Worm (Caenorhabditis elegans) whole organism, L2 larva: Measurements from ENCODE around the gene C17H12.5.
A peak's percentile ranks its signal among the peaks of the same experiment; 100 is the strongest.

ENCODE experiments used
- ZK546.5 ChIP-seq: sonication (generic microtip); optimal IDR thresholded peaks from 2 replicates; lab custom pipeline; 2017; ENCODE audit warnings: missing biosample characterization, missing genetic modification characterization
- aly-2 ChIP-seq: fragments of 150-350 bp; optimal IDR thresholded peaks from 2 replicates; lab custom pipeline; 2014; ENCODE audit warnings: missing biosample characterization, missing genetic modification characterization
- blmp-1 ChIP-seq: sonication (generic microtip); optimal IDR thresholded peaks from 2 replicates; lab custom pipeline; 2017; ENCODE audit warnings: missing genetic modification characterization, mild to moderate bottlenecking, missing compliant biosample characterization, antibody characterized with exemption, moderate library complexity; ENCODE audit not compliant: insufficient read depth
- ceh-16 ChIP-seq: fragments of 150-350 bp; optimal IDR thresholded peaks from 2 replicates; lab custom pipeline; 2014; ENCODE audit warnings: missing biosample characterization, missing genetic modification characterization
- dmd-4 ChIP-seq: sonication (generic microtip); optimal IDR thresholded peaks from 2 replicates; lab custom pipeline; 2017; ENCODE audit warnings: missing biosample characterization, missing genetic modification characterization
- lin-39 ChIP-seq: fragments of 150-350 bp; optimal IDR thresholded peaks from 2 replicates; lab custom pipeline; 2014; ENCODE audit warnings: missing biosample characterization, missing genetic modification reagents, missing genetic modification characterization
- nhr-25 ChIP-seq: fragments of 150-350 bp; sonication (generic microtip); optimal IDR thresholded peaks from 3 replicates; lab custom pipeline; 2014; ENCODE audit warnings: missing biosample characterization, missing genetic modification characterization
- sem-4 ChIP-seq: fragments of 150-350 bp; optimal IDR thresholded peaks from 2 replicates; lab custom pipeline; 2014; ENCODE audit warnings: missing biosample characterization, missing genetic modification reagents, missing genetic modification characterization
- skn-1 ChIP-seq: sonication (generic microtip); optimal IDR thresholded peaks from 2 replicates; lab custom pipeline; 2017; ENCODE audit warnings: missing biosample characterization, missing genetic modification characterization
- snpc-4 ChIP-seq: fragments of 150-350 bp; optimal IDR thresholded peaks from 2 replicates; lab custom pipeline; 2014; ENCODE audit warnings: missing biosample characterization, missing genetic modification characterization
- unc-62 ChIP-seq: fragments of 150-350 bp; optimal IDR thresholded peaks from 2 replicates; lab custom pipeline; 2014; ENCODE audit warnings: missing biosample characterization, missing genetic modification reagents, missing genetic modification characterization
- zag-1 ChIP-seq: fragments of 150-350 bp; optimal IDR thresholded peaks from 2 replicates; lab custom pipeline; 2014; ENCODE audit warnings: missing biosample characterization, missing genetic modification characterization

DNA sequence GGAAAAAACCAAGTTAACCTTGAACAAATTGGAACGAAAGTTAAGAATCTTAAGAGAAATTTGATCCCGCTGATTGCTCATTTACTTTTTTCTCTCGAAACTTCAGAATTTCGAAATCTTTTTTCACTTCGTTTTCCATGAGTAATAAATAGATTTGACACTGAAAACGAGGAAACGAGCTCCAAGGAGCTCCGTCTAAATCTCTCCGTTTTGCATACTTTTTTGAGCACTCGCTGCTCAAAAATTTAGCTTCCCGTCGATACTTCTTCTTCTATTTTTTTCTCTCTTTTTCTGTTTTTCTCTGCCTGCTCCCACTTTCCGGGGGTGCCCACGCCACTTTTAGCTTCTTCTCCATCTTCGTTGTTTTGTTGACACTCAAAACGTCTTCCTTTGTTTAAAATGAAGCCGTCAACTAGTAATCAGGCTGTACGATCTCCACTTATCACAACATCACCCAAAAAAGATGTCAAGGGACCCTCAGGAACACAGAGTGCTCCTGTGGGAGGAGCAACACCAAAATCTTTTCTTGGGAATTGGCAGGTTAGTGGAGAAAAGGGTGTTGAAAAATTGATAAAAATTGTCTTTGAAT is 10.9 kb downstream of the C17H12.5 start, which contains the start of gene C17H12.10:
- TF ChIP-seq snpc-4 (tag; lab: Kevin White, UChicago) (no peak), ceh-16 (no peak), blmp-1 (tag; lab: Kevin White, UChicago) (no peak), ZK546.5 (tag; lab: Kevin White, UChicago) (no peak), unc-62 (no peak), dmd-4 (no peak), sem-4 (tag; lab: Kevin White, UChicago) (no peak), nhr-25 (tag; lab: Kevin White, UChicago) (no peak), aly-2 (tag; lab: Kevin White, UChicago) (no peak), lin-39 (tag; lab: Kevin White, UChicago) (no peak), zag-1 (tag; lab: Kevin White, UChicago) (peak; percentile 80), skn-1 (no peak)
